Worm (Caenorhabditis elegans) whole organism, L1 larva: ENCODE data around the gene srh-47.
"Not testable (repeated sequence)": the region's sequence is repeated elsewhere in the genome, so short reads cannot be mapped to it uniquely, and the experiment has no call there.

ENCODE experiments used
- C16A3.4 ChIP-seq: fragments of 150-350 bp; optimal IDR thresholded peaks from 2 replicates; lab custom pipeline; 2014; ENCODE audit warnings: missing biosample characterization, missing genetic modification characterization
- C34B4.2 ChIP-seq: sonication (generic microtip); optimal IDR thresholded peaks from 2 replicates; lab custom pipeline; 2017; ENCODE audit warnings: mild to moderate bottlenecking, missing genetic modification characterization, missing compliant biosample characterization
- aha-1 ChIP-seq: fragments of 150-350 bp; optimal IDR thresholded peaks from 2 replicates; lab custom pipeline; 2014; ENCODE audit warnings: missing biosample characterization, missing genetic modification characterization
- blmp-1 ChIP-seq: fragments of 150-350 bp; optimal IDR thresholded peaks from 2 replicates; lab custom pipeline; 2014; ENCODE audit warnings: missing biosample characterization, missing genetic modification characterization
- ceh-63 ChIP-seq: fragments of 200-800 bp; sonication (Bioruptor generic); optimal IDR thresholded peaks from 2 replicates; lab custom pipeline; 2018; ENCODE audit warnings: mild to moderate bottlenecking, missing genetic modification characterization, missing compliant biosample characterization
- ceh-8 ChIP-seq: fragments of 200-800 bp; sonication (Bioruptor generic); optimal IDR thresholded peaks from 2 replicates; lab custom pipeline; 2018; ENCODE audit warnings: mild to moderate bottlenecking, missing genetic modification characterization, moderate library complexity, missing compliant biosample characterization
- ceh-82 ChIP-seq, 3 experiments: fragments of 150-350 bp in 1 of 3; sonication (generic microtip) in 2 of 3; optimal IDR thresholded peaks; 2 replicates each; lab custom pipeline; 2014 to 2017; ENCODE audit warnings: missing biosample characterization in 3 of 3, missing genetic modification characterization in 3 of 3
- ceh-88 ChIP-seq: fragments of 200-800 bp; sonication (Bioruptor generic); IDR thresholded peaks from 2 replicates; pipeline ENCODE4 v1.3.6; 2022; ENCODE audit warnings: missing genetic modification characterization, missing compliant biosample characterization
- ceh-90 ChIP-seq: sonication (generic microtip); optimal IDR thresholded peaks from 2 replicates; lab custom pipeline; 2016; ENCODE audit warnings: missing genetic modification characterization, missing compliant biosample characterization
- ces-1 ChIP-seq: fragments of 150-350 bp; optimal IDR thresholded peaks from 2 replicates; lab custom pipeline; 2014; ENCODE audit warnings: missing biosample characterization, missing genetic modification reagents, missing genetic modification characterization
- dpl-1 ChIP-seq, 3 experiments: fragments of 150-350 bp in 2 of 3; sonication (generic microtip) in 1 of 3; optimal IDR thresholded peaks; 2 replicates each; lab custom pipeline; 2014 to 2017; ENCODE audit warnings: missing biosample characterization in 3 of 3, missing genetic modification characterization in 3 of 3, missing genetic modification reagents in 3 of 3
- dsc-1 ChIP-seq: sonication (generic microtip); optimal IDR thresholded peaks from 2 replicates; lab custom pipeline; 2016; ENCODE audit warnings: mild to moderate bottlenecking, missing genetic modification characterization, missing compliant biosample characterization
- efl-1 ChIP-seq, 4 experiments: fragments of 150-350 bp; optimal IDR thresholded peaks in 3 of 4; peaks in 1 of 4; 1 replicate in 1 of 4; 2 replicates in 3 of 4; lab custom pipeline; 2014; ENCODE audit warnings: missing biosample characterization in 2 of 4, missing genetic modification characterization in 2 of 4, missing genetic modification reagents in 2 of 4
- elt-2 ChIP-seq: sonication (generic microtip); optimal IDR thresholded peaks from 2 replicates; lab custom pipeline; 2016; ENCODE audit warnings: missing genetic modification characterization, mild to moderate bottlenecking, inconsistent platforms, missing compliant biosample characterization, missing genetic modification reagents
- fkh-4 ChIP-seq: sonication (generic microtip); optimal IDR thresholded peaks from 2 replicates; lab custom pipeline; 2016; ENCODE audit warnings: missing compliant biosample characterization, missing genetic modification characterization, borderline replicate concordance
- hlh-4 ChIP-seq: sonication (generic microtip); optimal IDR thresholded peaks from 2 replicates; lab custom pipeline; 2016; ENCODE audit warnings: mild to moderate bottlenecking, missing genetic modification characterization, missing compliant biosample characterization
- irx-1 ChIP-seq: sonication (generic microtip); optimal IDR thresholded peaks from 2 replicates; lab custom pipeline; 2016; ENCODE audit warnings: missing genetic modification characterization, missing compliant biosample characterization
- lin-15B ChIP-seq: fragments of 150-350 bp; sonication (generic microtip); optimal IDR thresholded peaks from 3 replicates; lab custom pipeline; 2014; ENCODE audit warnings: missing biosample characterization, missing genetic modification characterization
- lin-35 ChIP-seq, 2 experiments: fragments of 150-350 bp; optimal IDR thresholded peaks; 2 replicates each; lab custom pipeline; 2014; ENCODE audit warnings: missing biosample characterization in 2 of 2, missing genetic modification characterization in 2 of 2, missing genetic modification reagents in 2 of 2
- lsy-2 ChIP-seq, 2 experiments: fragments of 150-350 bp; optimal IDR thresholded peaks; 2 replicates each; lab custom pipeline; 2014; ENCODE audit warnings: missing biosample characterization in 2 of 2, missing genetic modification characterization in 2 of 2
- mdl-1 ChIP-seq, 2 experiments: fragments of 150-350 bp; optimal IDR thresholded peaks; 2 replicates each; lab custom pipeline; 2014 to 2017; ENCODE audit warnings: missing biosample characterization in 2 of 2, missing genetic modification characterization in 2 of 2, inconsistent platforms in 1 of 2
- mef-2 ChIP-seq: fragments of 150-350 bp; optimal IDR thresholded peaks from 2 replicates; lab custom pipeline; 2014; ENCODE audit warnings: missing biosample characterization, missing genetic modification characterization
- mep-1 ChIP-seq: fragments of 150-350 bp; optimal IDR thresholded peaks from 2 replicates; lab custom pipeline; 2014; ENCODE audit warnings: missing biosample characterization, missing genetic modification characterization
- nhr-12 ChIP-seq: sonication (generic microtip); optimal IDR thresholded peaks from 2 replicates; lab custom pipeline; 2017; ENCODE audit warnings: missing biosample characterization, missing genetic modification characterization
- nhr-19 ChIP-seq: fragments of 200-800 bp; sonication (Bioruptor generic); conservative IDR thresholded peaks from 2 replicates; pipeline ENCODE4 v1.3.6; 2022; ENCODE audit warnings: missing genetic modification characterization, missing compliant biosample characterization
- nhr-20 ChIP-seq: sonication (generic microtip); optimal IDR thresholded peaks from 2 replicates; lab custom pipeline; 2016; ENCODE audit warnings: mild to moderate bottlenecking, missing genetic modification characterization, missing compliant biosample characterization
- nhr-28 ChIP-seq: fragments of 150-350 bp; optimal IDR thresholded peaks from 2 replicates; lab custom pipeline; 2014; ENCODE audit warnings: missing biosample characterization, missing genetic modification characterization
- nhr-76 ChIP-seq: sonication (generic microtip); optimal IDR thresholded peaks from 2 replicates; lab custom pipeline; 2017; ENCODE audit warnings: missing biosample characterization, missing genetic modification characterization
- nhr-85 ChIP-seq: sonication (generic microtip); peaks from one replicate; lab custom pipeline; 2016; ENCODE audit warnings: missing genetic modification characterization, inconsistent platforms, missing compliant biosample characterization
- pax-3 ChIP-seq: fragments of 200-800 bp; sonication (Bioruptor generic); optimal IDR thresholded peaks from 2 replicates; lab custom pipeline; 2018; ENCODE audit warnings: mild to moderate bottlenecking, missing genetic modification characterization, moderate library complexity, missing compliant biosample characterization
- pqm-1 ChIP-seq: sonication (generic microtip); optimal IDR thresholded peaks from 3 replicates; lab custom pipeline; 2017; ENCODE audit warnings: missing biosample characterization, missing genetic modification characterization
- rnt-1 ChIP-seq: sonication (generic microtip); optimal IDR thresholded peaks from 2 replicates; lab custom pipeline; 2016; ENCODE audit warnings: mild to moderate bottlenecking, missing genetic modification characterization, moderate library complexity, missing compliant biosample characterization
- skn-1 ChIP-seq: fragments of 150-350 bp; optimal IDR thresholded peaks from 2 replicates; lab custom pipeline; 2014; ENCODE audit warnings: missing biosample characterization, missing genetic modification characterization
- snpc-4 ChIP-seq: fragments of 150-350 bp; optimal IDR thresholded peaks from 2 replicates; lab custom pipeline; 2014; ENCODE audit warnings: missing biosample characterization, missing genetic modification characterization
- snu-23 ChIP-seq: sonication (generic microtip); optimal IDR thresholded peaks from 2 replicates; lab custom pipeline; 2016; ENCODE audit warnings: missing genetic modification characterization, missing compliant biosample characterization
- sup-37 ChIP-seq: fragments of 200-800 bp; sonication (Bioruptor generic); optimal IDR thresholded peaks from 2 replicates; lab custom pipeline; 2018; ENCODE audit warnings: mild to moderate bottlenecking, missing genetic modification characterization, missing compliant biosample characterization
- tbx-2 ChIP-seq: sonication (generic microtip); optimal IDR thresholded peaks from 2 replicates; lab custom pipeline; 2016; ENCODE audit warnings: missing genetic modification characterization, missing compliant biosample characterization
- unc-130 ChIP-seq: fragments of 150-350 bp; optimal IDR thresholded peaks from 2 replicates; lab custom pipeline; 2017; ENCODE audit warnings: missing biosample characterization, missing genetic modification characterization, inconsistent platforms
- unc-30 ChIP-seq: sonication (generic microtip); optimal IDR thresholded peaks from 2 replicates; lab custom pipeline; 2017; ENCODE audit warnings: missing biosample characterization, missing genetic modification characterization
- zag-1 ChIP-seq: fragments of 150-350 bp; optimal IDR thresholded peaks from 2 replicates; lab custom pipeline; 2014; ENCODE audit warnings: missing biosample characterization, missing genetic modification characterization
- ztf-11 ChIP-seq, 2 experiments: sonication (generic microtip); optimal IDR thresholded peaks; 2 replicates each; lab custom pipeline; 2016 to 2017; ENCODE audit warnings: missing genetic modification characterization in 2 of 2, missing biosample characterization in 1 of 2, missing compliant biosample characterization in 1 of 2

srh-47 gene

DNA sequence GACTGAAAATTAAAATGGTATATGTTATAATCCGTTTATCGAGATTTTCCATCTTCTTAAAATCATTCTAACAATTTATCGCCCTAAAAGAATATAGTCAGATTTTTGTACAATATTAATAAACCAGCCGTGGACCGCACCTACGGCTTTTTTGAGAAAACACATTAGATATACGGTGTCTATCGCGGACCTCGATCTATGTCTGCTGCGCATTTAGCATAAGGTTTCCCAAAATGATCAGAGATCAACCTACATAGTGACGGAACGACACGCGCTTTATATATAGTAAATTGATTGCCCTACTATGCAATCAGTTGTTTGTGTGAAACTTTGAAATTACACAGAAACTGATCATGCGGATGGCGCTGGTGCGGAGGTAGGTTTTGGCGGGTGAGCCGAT is 7.8 kb downstream of the srh-47 start:
- no peak for TF ChIP-seq dsc-1
- TF ChIP-seq irx-1 = no peak
- no peak for TF ChIP-seq unc-30 (tag; lab: Kevin White, UChicago)
- no peak for TF ChIP-seq fkh-4
- no peak for TF ChIP-seq pax-3 (tag; lab: Kevin White, UChicago)
- no peak for TF ChIP-seq nhr-19 (GFP tag; lab: Robert Waterston, UW)
- no peak for TF ChIP-seq nhr-12 (tag; lab: Kevin White, UChicago)
- TF ChIP-seq efl-1 (optimal IDR thresholded peaks at IDR 0.05; lab: Kevin White, UChicago) = no peak
- TF ChIP-seq efl-1 (GFP tag; optimal IDR thresholded peaks at IDR 0.05 in 1 of 2; lab: Kevin White, UChicago) = no peak
- no peak for TF ChIP-seq elt-2 (tag; lab: Kevin White, UChicago)
- TF ChIP-seq ztf-11 (tag; optimal IDR thresholded peaks at IDR 0.05; lab: Kevin White, UChicago) = no peak
- TF ChIP-seq pqm-1 (tag; lab: Kevin White, UChicago) = no peak
- TF ChIP-seq zag-1 = no peak
- TF ChIP-seq nhr-28 (tag; lab: Kevin White, UChicago) = no peak
- TF ChIP-seq, all 84 proteins: peak for 0

ce11 chrV:11290888-11291287 is 9.6 kb downstream of the srh-47 start, which contains the start of gene C03E10.1:
C03E10.1 (plus strand) TSS chrV:11291188.
- TF ChIP-seq mdl-1 (tag; optimal IDR thresholded peaks at IDR 0.05; lab: Kevin White, UChicago) (no peak), C16A3.4 (tag; lab: Kevin White, UChicago) (no peak), tbx-2 (tag; lab: Kevin White, UChicago) (no peak), elt-2 (tag; lab: Kevin White, UChicago) (no peak), aha-1 (tag; lab: Kevin White, UChicago) (no peak), efl-1 (optimal IDR thresholded peaks at IDR 0.05; lab: Kevin White, UChicago) (no peak), efl-1 (GFP tag; optimal IDR thresholded peaks at IDR 0.05 in 1 of 2; lab: Kevin White, UChicago) (no peak), lin-35 (GFP tag; optimal IDR thresholded peaks at IDR 0.05; lab: Kevin White, UChicago) (no peak), nhr-85 (tag; lab: Kevin White, UChicago) (no peak), mef-2 (no peak), C34B4.2 (no peak), lsy-2 (tag; optimal IDR thresholded peaks at IDR 0.05; lab: Kevin White, UChicago) (no peak), sup-37 (no peak), lin-15B (tag; lab: Kevin White, UChicago) (no peak), snpc-4 (tag; lab: Kevin White, UChicago) (no peak)

- not testable (repeated sequence) for TF ChIP-seq efl-1 (optimal IDR thresholded peaks at IDR 0.05; lab: Kevin White, UChicago)
- peak in 1 of 2 experiments; percentile 40 for TF ChIP-seq efl-1 (GFP tag; optimal IDR thresholded peaks at IDR 0.05 in 1 of 2; lab: Kevin White, UChicago)
These were observed 14.3 kb downstream of the srh-47 start, which contains the start of gene C03E10.3 for ce11 chrV:11286114-11286513. C03E10.3 (plus strand) TSS chrV:11286414.

- TF ChIP-seq hlh-4 (no peak), skn-1 (tag; lab: Kevin White, UChicago) (no peak), ces-1 (GFP tag; lab: Kevin White, UChicago) (no peak), ceh-90 (tag; lab: Kevin White, UChicago) (no peak), C34B4.2 (no peak), unc-30 (tag; lab: Kevin White, UChicago) (no peak)
These were observed 18.2 kb downstream of the srh-47 start, which contains the start of gene gly-20 for ce11 chrV:11282272-11282671. gly-20 (plus strand) TSS chrV:11282572.

DNA sequence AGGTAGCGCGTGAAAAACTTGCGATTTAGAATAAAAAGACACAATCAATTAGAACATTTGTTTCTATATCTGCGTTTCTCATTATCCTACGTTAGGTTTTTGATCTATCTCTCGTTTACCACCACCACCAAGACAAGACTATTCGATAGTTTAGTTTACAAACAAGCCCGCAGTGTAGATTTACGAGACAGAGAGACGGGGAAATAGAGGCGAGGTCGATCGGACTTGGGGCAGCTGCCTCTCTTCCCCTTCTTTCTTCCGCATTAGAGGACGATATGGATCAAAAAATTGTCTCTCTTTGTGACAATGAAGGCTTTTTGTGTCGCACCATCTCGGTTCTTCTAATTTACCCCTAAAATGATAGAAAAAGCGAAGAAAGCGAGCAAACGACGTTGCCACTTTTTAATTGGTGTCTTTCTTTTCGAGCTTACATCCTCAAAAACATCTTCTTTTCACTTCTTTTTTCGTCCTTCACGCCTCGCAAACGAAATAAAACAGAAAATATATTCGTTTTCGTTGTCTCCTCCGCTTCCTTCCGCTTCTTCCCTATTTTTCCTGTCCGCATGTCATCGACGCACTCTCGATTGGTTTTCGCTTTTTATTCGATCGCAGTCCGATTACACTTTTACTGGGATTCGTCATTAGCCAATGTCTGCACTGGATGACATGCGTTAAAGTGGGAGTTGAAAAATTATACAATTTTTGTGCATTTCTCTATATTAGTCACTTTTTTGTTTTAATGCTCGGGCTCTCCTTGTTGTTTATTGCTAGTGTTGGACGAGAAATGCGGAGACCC is 18.8 kb downstream of the srh-47 start:
- TF ChIP-seq nhr-19 (GFP tag; lab: Robert Waterston, UW) (no peak), pqm-1 (tag; lab: Kevin White, UChicago) (no peak), nhr-20 (peak; percentile 62), ceh-88 (GFP tag; lab: Robert Waterston, UW) (no peak), snu-23 (GFP tag; lab: Kevin White, UChicago) (peak; percentile 46), ceh-8 (GFP tag; lab: Kevin White, UChicago) (no peak), nhr-76 (tag; lab: Kevin White, UChicago) (no peak), nhr-12 (tag; lab: Kevin White, UChicago) (no peak), nhr-85 (tag; lab: Kevin White, UChicago) (peak; percentile 37), lsy-2 (tag; optimal IDR thresholded peaks at IDR 0.05; lab: Kevin White, UChicago) (peak in 1 of 2 experiments; percentile 11), snpc-4 (tag; lab: Kevin White, UChicago) (no peak), blmp-1 (tag; lab: Kevin White, UChicago) (peak; percentile 97), dpl-1 (GFP tag; optimal IDR thresholded peaks at IDR 0.05; lab: Kevin White, UChicago) (peak in 1 of 3 experiments; percentile 9), unc-130 (peak; percentile 5), rnt-1 (tag; lab: Kevin White, UChicago) (peak; percentile 16), ceh-63 (GFP tag; lab: Kevin White, UChicago) (no peak), efl-1 (optimal IDR thresholded peaks at IDR 0.05; lab: Kevin White, UChicago) (peak; percentile 3 to 19), efl-1 (GFP tag; optimal IDR thresholded peaks at IDR 0.05 in 1 of 2; lab: Kevin White, UChicago) (no peak), ceh-82 (tag; optimal IDR thresholded peaks at IDR 0.05; lab: Kevin White, UChicago) (peak in 1 of 3 experiments; percentile 8), mep-1 (tag; lab: Kevin White, UChicago) (peak; percentile 66), irx-1 (peak; percentile 21), lin-35 (GFP tag; optimal IDR thresholded peaks at IDR 0.05; lab: Kevin White, UChicago) (no peak)
